Fruit fly (Drosophila melanogaster): ENCODE data around the gene ntc.

Gene ntc

dm6 chr3L:3799766-3800165, 6.5 kb downstream of the ntc start (continued):
- TF ChIP-seq CG6254 (GFP tag; optimal IDR thresholded peaks at IDR 0.05) (no peak), cad (GFP tag; optimal IDR thresholded peaks at IDR 0.05) (no peak), z (GFP tag; IDR thresholded peaks at IDR 0.05) (no peak), row (GFP tag; IDR thresholded peaks at IDR 0.05) (peak; percentile 9; the same call in 1 of the 3 replicates), ab (GFP tag; optimal IDR thresholded peaks at IDR 0.05) (no peak), CG11696 (GFP tag; IDR thresholded peaks at IDR 0.05) (no peak), CG8924 (tag; optimal IDR thresholded peaks at IDR 0.05) (no peak), CG8290 (GFP tag; optimal IDR thresholded peaks at IDR 0.05) (no peak), CG8290 (tag; optimal IDR thresholded peaks at IDR 0.05) (no peak), danr (GFP tag; IDR thresholded peaks at IDR 0.05) (no peak)

- TF ChIP-seq sens (GFP tag) = no peak
- TF ChIP-seq CG10274 (GFP tag; optimal IDR thresholded peaks at IDR 0.05) = no peak
- peak; percentile 21; the same call in 1 of the 2 replicates for TF ChIP-seq HLH3B (GFP tag; IDR thresholded peaks at IDR 0.05)
- no peak for TF ChIP-seq eyg (GFP tag; optimal IDR thresholded peaks at IDR 0.05)
- 0 out of 2 replicates have a peak, but pooled peaks have one; percentile 5 for TF ChIP-seq Rx (GFP tag; IDR thresholded peaks at IDR 0.05)
- TF ChIP-seq CG2116 (GFP tag; optimal IDR thresholded peaks at IDR 0.05) = no peak
- TF ChIP-seq CG9876 (GFP tag; optimal IDR thresholded peaks at IDR 0.05) = no peak
- no peak for TF ChIP-seq Atf3 (GFP tag; optimal IDR thresholded peaks at IDR 0.05)
- no peak for TF ChIP-seq CG18599 (GFP tag; optimal IDR thresholded peaks at IDR 0.05)
- peak; percentile 2 for TF ChIP-seq CG17385 (GFP tag; optimal IDR thresholded peaks at IDR 0.05)
- TF ChIP-seq CG11398 (GFP tag; optimal IDR thresholded peaks at IDR 0.05) = no peak
- no peak for TF ChIP-seq wdn (GFP tag; IDR thresholded peaks at IDR 0.05)
- TF ChIP-seq CG2120 (GFP tag; optimal IDR thresholded peaks at IDR 0.05) = peak; percentile 5
- TF ChIP-seq CG6689 (GFP tag; IDR thresholded peaks at IDR 0.05) = peak; percentile 34
- TF ChIP-seq pan (optimal IDR thresholded peaks at IDR 0.05) = no peak
- peak in 1 of 2 experiments; percentile 28 for TF ChIP-seq pan (GFP tag; optimal IDR thresholded peaks at IDR 0.05 in 1 of 2, IDR thresholded peaks at IDR 0.05 in 1 of 2)
- no peak for TF ChIP-seq Drgx (GFP tag; IDR thresholded peaks at IDR 0.05)
- TF ChIP-seq fd3F (GFP tag; optimal IDR thresholded peaks at IDR 0.05) = no peak
- TF ChIP-seq CG6683 (GFP tag; optimal IDR thresholded peaks at IDR 0.05) = no peak
- no peak for TF ChIP-seq CG2202 (tag; optimal IDR thresholded peaks at IDR 0.05)
- TF ChIP-seq bbx (GFP tag; IDR thresholded peaks at IDR 0.05; ENCODE audit: partially characterized antibody) = no peak
- TF ChIP-seq fu2 (GFP tag; optimal IDR thresholded peaks at IDR 0.05) = no peak
- no peak for TF ChIP-seq CG14710 (tag; optimal IDR thresholded peaks at IDR 0.05)
- TF ChIP-seq tll (GFP tag; optimal IDR thresholded peaks at IDR 0.05) = no peak
- peak; percentile 29 for TF ChIP-seq PHDP (tag; optimal IDR thresholded peaks at IDR 0.05)
- TF ChIP-seq CG1792 (GFP tag; optimal IDR thresholded peaks at IDR 0.05) = no peak
- no peak for TF ChIP-seq scrt (GFP tag; optimal IDR thresholded peaks at IDR 0.05)
- no peak for TF ChIP-seq HmgZ (tag; optimal IDR thresholded peaks at IDR 0.05)
- no peak for TF ChIP-seq Atf-2 (GFP tag; optimal IDR thresholded peaks at IDR 0.05)
- TF ChIP-seq ac (GFP tag; optimal IDR thresholded peaks at IDR 0.05) = no peak
- no peak for TF ChIP-seq grn (GFP tag; optimal IDR thresholded peaks at IDR 0.05)
- TF ChIP-seq CG2678 (tag; optimal IDR thresholded peaks at IDR 0.05) = peak; percentile 18
- no peak for TF ChIP-seq CG7357 (GFP tag; IDR thresholded peaks at IDR 0.05)
- TF ChIP-seq grau (tag; optimal IDR thresholded peaks at IDR 0.05) = peak; percentile 11
- no peak for TF ChIP-seq Asciz (GFP tag; optimal IDR thresholded peaks at IDR 0.05)
- TF ChIP-seq oc (tag; optimal IDR thresholded peaks at IDR 0.05) = no peak
- no peak for TF ChIP-seq gcm (GFP tag; optimal IDR thresholded peaks at IDR 0.05)
- no peak for TF ChIP-seq Dll (GFP tag; IDR thresholded peaks at IDR 0.05; ENCODE audit: partially characterized antibody)
- no peak for TF ChIP-seq MTF-1 (GFP tag; optimal IDR thresholded peaks at IDR 0.05; ENCODE audit: borderline replicate concordance)
- TF ChIP-seq CG5245 (GFP tag; optimal IDR thresholded peaks at IDR 0.05) = no peak
- no peak for TF ChIP-seq chif (GFP tag; optimal IDR thresholded peaks at IDR 0.05)
Observed at dm6 chr3L:3798488-3798887, 7.8 kb downstream of the ntc start.
